Worm (Caenorhabditis elegans) whole organism, midembryonic: ENCODE data around the gene sas-5.

Source experiments
- T22C8.4 ChIP-seq: fragments of 200-800 bp; sonication (Bioruptor generic); IDR thresholded peaks from 2 replicates; pipeline ENCODE4 v1.3.6; 2022; ENCODE audit warnings: missing genetic modification characterization, missing compliant biosample characterization
- cog-1 ChIP-seq: sonication (generic microtip); optimal IDR thresholded peaks from 2 replicates; lab custom pipeline; 2016; ENCODE audit warnings: missing genetic modification characterization, missing compliant biosample characterization
- flt-1 ChIP-seq: fragments of 200-800 bp; sonication (Bioruptor generic); IDR thresholded peaks from 2 replicates; pipeline ENCODE4 v1.3.6; 2022; ENCODE audit warnings: missing genetic modification characterization, missing compliant biosample characterization
- klf-2 ChIP-seq: fragments of 200-800 bp; sonication (Bioruptor generic); conservative IDR thresholded peaks from 2 replicates; pipeline ENCODE4 v1.3.6; 2022; ENCODE audit warnings: missing genetic modification reagents, missing genetic modification characterization, missing compliant biosample characterization
- med-1 ChIP-seq: sonication (generic microtip); optimal IDR thresholded peaks from 2 replicates; lab custom pipeline; 2017; ENCODE audit warnings: missing genetic modification characterization, mild to moderate bottlenecking, missing compliant biosample characterization, antibody characterized with exemption, missing genetic modification reagents; ENCODE audit not compliant: insufficient read depth
- ref-1 ChIP-seq: fragments of 200-800 bp; sonication (Bioruptor generic); conservative IDR thresholded peaks from 2 replicates; pipeline ENCODE4 v1.3.6; 2022; ENCODE audit warnings: missing genetic modification reagents, missing genetic modification characterization, missing compliant biosample characterization
- tab-1 ChIP-seq: fragments of 200-800 bp; sonication (Bioruptor generic); IDR thresholded peaks from 2 replicates; pipeline ENCODE4 v1.3.6; 2022; ENCODE audit warnings: missing genetic modification characterization, missing compliant biosample characterization
- ztf-23 ChIP-seq: fragments of 200-800 bp; sonication (Bioruptor generic); IDR thresholded peaks from 2 replicates; pipeline ENCODE4 v1.3.6; 2022; ENCODE audit warnings: missing genetic modification reagents, missing genetic modification characterization, missing compliant biosample characterization
- ztf-29 ChIP-seq: fragments of 200-800 bp; sonication (Bioruptor generic); IDR thresholded peaks from 2 replicates; pipeline ENCODE4 v1.3.6; 2022; ENCODE audit warnings: missing genetic modification reagents, missing genetic modification characterization, missing compliant biosample characterization

Gene sas-5

ce11 chrV:11589433-11589832 is 21.1 kb upstream of the sas-5 start, which contains the start of gene srx-82:
Gene srx-82 (plus strand): TSS chrV:11589733.
- TF ChIP-seq ztf-29 (GFP tag; lab: Robert Waterston, UW) (no peak), tab-1 (GFP tag; lab: Robert Waterston, UW) (no peak), T22C8.4 (no peak), klf-2 (GFP tag; lab: Robert Waterston, UW) (no peak), ref-1 (GFP tag; lab: Robert Waterston, UW) (no peak), cog-1 (tag; lab: Kevin White, UChicago) (no peak), ztf-23 (no peak), flt-1 (no peak), med-1 (GFP tag; lab: Kevin White, UChicago) (no peak)

- TF ChIP-seq flt-1, result no peak
Measured at ce11 chrV:11593427-11593826, 17.1 kb upstream of the sas-5 start, which contains the start of gene srx-80. Gene srx-80 (plus strand): TSS chrV:11593727.

- TF ChIP-seq cog-1 (tag; lab: Kevin White, UChicago) (no peak), ztf-29 (GFP tag; lab: Robert Waterston, UW) (no peak), klf-2 (GFP tag; lab: Robert Waterston, UW) (no peak), med-1 (GFP tag; lab: Kevin White, UChicago) (no peak), ztf-23 (no peak), T22C8.4 (no peak), flt-1 (no peak), ref-1 (GFP tag; lab: Robert Waterston, UW) (no peak), tab-1 (GFP tag; lab: Robert Waterston, UW) (no peak)
Measured at ce11 chrV:11593888-11594287, 16.6 kb upstream of the sas-5 start.

DNA sequence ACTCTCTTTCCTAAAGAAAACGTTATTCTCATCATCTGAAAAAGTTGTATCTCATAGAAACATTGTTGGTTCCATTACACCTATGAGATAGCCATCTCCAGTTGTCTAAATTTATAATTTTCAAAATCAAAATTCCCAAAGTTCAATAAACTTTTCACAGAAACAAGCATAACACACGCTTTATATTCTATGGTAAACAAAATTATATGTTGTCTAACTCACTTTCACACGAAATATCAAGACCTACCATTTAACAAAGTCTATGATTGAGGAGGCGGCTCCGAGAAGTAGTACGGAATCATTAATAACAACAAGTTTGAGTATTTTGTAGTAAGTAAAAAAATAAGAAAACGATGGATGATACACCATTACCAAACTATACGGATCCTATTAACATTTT is 11.7 kb upstream of the sas-5 start, which contains the start of gene srx-84:
Gene srx-84 (plus strand): TSS at position 301 of the 400 bp plus-strand sequence.
- TF ChIP-seq ref-1 (GFP tag; lab: Robert Waterston, UW) (no peak), tab-1 (GFP tag; lab: Robert Waterston, UW) (no peak), cog-1 (tag; lab: Kevin White, UChicago) (no peak), ztf-23 (no peak), med-1 (GFP tag; lab: Kevin White, UChicago) (no peak), T22C8.4 (no peak), flt-1 (no peak), ztf-29 (GFP tag; lab: Robert Waterston, UW) (no peak), klf-2 (GFP tag; lab: Robert Waterston, UW) (no peak)

DNA sequence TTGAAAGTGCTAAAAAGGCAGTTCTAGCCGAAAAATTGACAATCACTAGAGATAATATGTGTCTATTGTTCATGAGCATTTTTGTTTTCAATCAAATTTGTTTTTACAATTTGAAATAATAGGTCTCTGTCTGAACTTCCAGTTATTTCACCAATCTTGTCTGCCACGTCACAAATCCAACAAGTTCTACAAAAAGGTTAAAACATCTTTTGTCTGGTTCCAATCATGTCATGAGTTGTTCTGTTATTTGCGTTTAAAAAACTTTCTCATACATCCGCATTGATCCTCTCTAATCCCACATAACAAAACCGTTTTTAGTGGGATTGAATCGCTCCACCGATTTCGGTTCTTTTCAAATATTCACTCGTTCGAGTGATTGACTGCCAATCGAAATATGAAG is 9.7 kb upstream of the sas-5 start, which contains the start of gene F35B12.9:
Gene F35B12.9 (plus strand): TSS at position 372 of the 400 bp plus-strand sequence.
- no peak for TF ChIP-seq flt-1
- TF ChIP-seq tab-1 (GFP tag; lab: Robert Waterston, UW), result no peak
- no peak for TF ChIP-seq med-1 (GFP tag; lab: Kevin White, UChicago)
- TF ChIP-seq ztf-29 (GFP tag; lab: Robert Waterston, UW), result no peak
- no peak for TF ChIP-seq T22C8.4
- no peak for TF ChIP-seq ztf-23
- TF ChIP-seq cog-1 (tag; lab: Kevin White, UChicago), result no peak
- no peak for TF ChIP-seq klf-2 (GFP tag; lab: Robert Waterston, UW)
- no peak for TF ChIP-seq ref-1 (GFP tag; lab: Robert Waterston, UW)

- TF ChIP-seq cog-1 (tag; lab: Kevin White, UChicago), result no peak
- TF ChIP-seq ztf-29 (GFP tag; lab: Robert Waterston, UW), result no peak
- no peak for TF ChIP-seq T22C8.4
- TF ChIP-seq klf-2 (GFP tag; lab: Robert Waterston, UW), result no peak
- TF ChIP-seq ref-1 (GFP tag; lab: Robert Waterston, UW), result no peak
Measured at ce11 chrV:11604484-11604883, 6.1 kb upstream of the sas-5 start, which contains the start of gene dhs-20. Gene dhs-20 (minus strand): TSS chrV:11604563.

ce11 chrV:11605227-11605626 is 5.3 kb upstream of the sas-5 start:
- TF ChIP-seq tab-1 (GFP tag; lab: Robert Waterston, UW) (no peak), med-1 (GFP tag; lab: Kevin White, UChicago) (no peak), ref-1 (GFP tag; lab: Robert Waterston, UW) (no peak), T22C8.4 (no peak), klf-2 (GFP tag; lab: Robert Waterston, UW) (no peak), flt-1 (no peak), ztf-29 (GFP tag; lab: Robert Waterston, UW) (no peak), cog-1 (tag; lab: Kevin White, UChicago) (no peak), ztf-23 (no peak)

DNA sequence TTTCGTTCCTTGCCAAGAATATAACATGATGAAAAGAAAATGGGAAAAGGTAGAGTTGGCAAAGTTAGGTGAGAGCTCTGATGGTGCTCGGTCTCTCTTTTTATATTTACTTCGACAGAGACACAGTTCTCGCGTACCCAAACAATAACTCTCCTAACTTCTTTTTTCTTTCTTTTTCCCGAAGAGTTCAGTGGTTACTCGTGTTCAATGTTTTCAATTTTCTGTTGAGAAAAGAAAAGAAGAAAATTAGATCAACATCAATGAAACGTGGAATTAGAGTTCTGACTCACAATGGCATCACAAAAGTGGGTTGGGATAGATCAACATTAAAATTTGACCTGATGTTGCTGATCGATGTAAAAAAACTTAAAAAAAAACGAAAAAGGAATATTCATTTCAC is 4.1 kb upstream of the sas-5 start, which contains the start of gene idpp-16:
Gene idpp-16 (minus strand): TSS at position 101 of the 400 bp plus-strand sequence.
- TF ChIP-seq cog-1 (tag; lab: Kevin White, UChicago) (no peak), tab-1 (GFP tag; lab: Robert Waterston, UW) (no peak), ref-1 (GFP tag; lab: Robert Waterston, UW) (no peak), T22C8.4 (no peak), ztf-29 (GFP tag; lab: Robert Waterston, UW) (no peak)

ce11 chrV:11610049-11610448 is 488 bp upstream of the sas-5 start, which contains the start of gene piit-1:
Gene piit-1 (minus strand): TSS chrV:11610149.
- no peak for TF ChIP-seq klf-2 (GFP tag; lab: Robert Waterston, UW)
- no peak for TF ChIP-seq ztf-23
- TF ChIP-seq ztf-29 (GFP tag; lab: Robert Waterston, UW), result no peak

DNA sequence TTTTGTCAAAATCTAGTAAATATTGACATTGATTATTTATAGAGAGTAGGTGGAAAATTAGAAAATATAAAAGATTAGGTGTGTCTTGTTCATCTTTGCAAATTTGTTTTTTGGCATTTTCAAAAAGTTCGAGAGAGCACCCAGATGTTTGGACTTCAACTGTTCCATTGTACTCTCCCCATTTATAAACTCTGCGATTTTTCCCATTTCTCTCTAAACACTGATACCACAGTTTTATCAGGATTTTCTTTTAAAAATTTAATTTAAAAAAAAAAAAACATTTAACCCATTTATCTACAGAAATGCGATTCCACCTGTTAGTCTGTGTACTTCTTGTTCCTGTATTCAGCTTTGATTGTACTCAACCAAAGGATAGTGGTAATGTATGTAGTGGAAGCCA is 2.5 kb downstream of the sas-5 start, which contains the start of gene tag-290:
Gene tag-290 (plus strand): TSS at position 301 of the 400 bp plus-strand sequence.
- no peak for TF ChIP-seq ztf-29 (GFP tag; lab: Robert Waterston, UW)
- no peak for TF ChIP-seq flt-1
- no peak for TF ChIP-seq ztf-23
- TF ChIP-seq med-1 (GFP tag; lab: Kevin White, UChicago), result no peak
- no peak for TF ChIP-seq ref-1 (GFP tag; lab: Robert Waterston, UW)
- TF ChIP-seq T22C8.4, result no peak
- no peak for TF ChIP-seq tab-1 (GFP tag; lab: Robert Waterston, UW)
- TF ChIP-seq cog-1 (tag; lab: Kevin White, UChicago), result no peak
- no peak for TF ChIP-seq klf-2 (GFP tag; lab: Robert Waterston, UW)
